Fruit fly (Drosophila melanogaster) Kc167 (cell line): ENCODE measurements around the gene CG10237.

Experiments used
- Myc ChIP-seq: fragments of >200 bp; optimal IDR thresholded peaks from 2 replicates; lab custom pipeline; 2017; ENCODE audit warnings: missing external identifiers
- Sin3A ChIP-seq: fragments of >200 bp; optimal IDR thresholded peaks from 2 replicates; lab custom pipeline; 2018; ENCODE audit warnings: missing external identifiers
- h ChIP-seq: fragments of >200 bp; optimal IDR thresholded peaks from 3 replicates; lab custom pipeline; 2018; ENCODE audit warnings: missing external identifiers
- insv ChIP-seq: fragments of >200 bp; optimal IDR thresholded peaks from 3 replicates; lab custom pipeline; 2018; ENCODE audit warnings: missing external identifiers
- psq ChIP-seq: fragments of >200 bp; optimal IDR thresholded peaks from 2 replicates; lab custom pipeline; 2017; ENCODE audit warnings: missing external identifiers
- ttk ChIP-seq: sonication (Bioruptor generic); optimal IDR thresholded peaks from 2 replicates; lab custom pipeline; 2017; ENCODE audit warnings: missing external identifiers

CG10237 gene

dm6 chr2L:19414233-19414749 lies 28.2 kb downstream of the CG10237 start:
- no peak for TF ChIP-seq Sin3A (lab: Kevin White, UChicago)
- no peak for TF ChIP-seq Myc (lab: Kevin White, UChicago)
- no peak for TF ChIP-seq ttk (lab: Kevin White, UChicago)
- TF ChIP-seq psq = no peak
- no peak for TF ChIP-seq insv (lab: Kevin White, UChicago)
- no peak for TF ChIP-seq h (lab: Kevin White, UChicago)

dm6 chr2L:19413118-19413893 lies 29.2 kb downstream of the CG10237 start:
- TF ChIP-seq Myc (lab: Kevin White, UChicago) (no peak), Sin3A (lab: Kevin White, UChicago) (no peak), ttk (lab: Kevin White, UChicago) (no peak), psq (no peak), insv (lab: Kevin White, UChicago) (no peak), h (lab: Kevin White, UChicago) (no peak)

dm6 chr2L:19411966-19412365 lies 30.6 kb downstream of the CG10237 start:
- TF ChIP-seq Sin3A (lab: Kevin White, UChicago) (no peak), Myc (lab: Kevin White, UChicago) (no peak), ttk (lab: Kevin White, UChicago) (no peak), insv (lab: Kevin White, UChicago) (no peak), h (lab: Kevin White, UChicago) (no peak), psq (no peak)

- no peak for TF ChIP-seq insv (lab: Kevin White, UChicago)
- TF ChIP-seq Myc (lab: Kevin White, UChicago) = no peak
- TF ChIP-seq ttk (lab: Kevin White, UChicago) = no peak
- no peak for TF ChIP-seq psq
- no peak for TF ChIP-seq h (lab: Kevin White, UChicago)
- TF ChIP-seq Sin3A (lab: Kevin White, UChicago) = no peak
Measured at dm6 chr2L:19406419-19406818, 36.1 kb downstream of the CG10237 start.

dm6 chr2L:19405685-19406357 lies 36.7 kb downstream of the CG10237 start:
- no peak for TF ChIP-seq insv (lab: Kevin White, UChicago)
- no peak for TF ChIP-seq ttk (lab: Kevin White, UChicago)
- no peak for TF ChIP-seq Sin3A (lab: Kevin White, UChicago)
- TF ChIP-seq h (lab: Kevin White, UChicago) = no peak
- no peak for TF ChIP-seq psq
- no peak for TF ChIP-seq Myc (lab: Kevin White, UChicago)

- no peak for TF ChIP-seq psq
- no peak for TF ChIP-seq Sin3A (lab: Kevin White, UChicago)
- no peak for TF ChIP-seq ttk (lab: Kevin White, UChicago)
- TF ChIP-seq h (lab: Kevin White, UChicago) = no peak
- no peak for TF ChIP-seq insv (lab: Kevin White, UChicago)
- no peak for TF ChIP-seq Myc (lab: Kevin White, UChicago)
Measured at dm6 chr2L:19404804-19405203, 37.7 kb downstream of the CG10237 start.

dm6 chr2L:19403398-19403797 lies 39.1 kb downstream of the CG10237 start:
- no peak for TF ChIP-seq psq
- no peak for TF ChIP-seq Sin3A (lab: Kevin White, UChicago)
- TF ChIP-seq ttk (lab: Kevin White, UChicago) = no peak
- no peak for TF ChIP-seq insv (lab: Kevin White, UChicago)

dm6 chr2L:19402667-19403066 lies 39.9 kb downstream of the CG10237 start:
- TF ChIP-seq psq = no peak
- TF ChIP-seq Myc (lab: Kevin White, UChicago) = no peak
- TF ChIP-seq h (lab: Kevin White, UChicago) = no peak
- no peak for TF ChIP-seq Sin3A (lab: Kevin White, UChicago)
- TF ChIP-seq ttk (lab: Kevin White, UChicago) = no peak
- no peak for TF ChIP-seq insv (lab: Kevin White, UChicago)

dm6 chr2L:19401914-19402313 lies 40.6 kb downstream of the CG10237 start:
- TF ChIP-seq ttk (lab: Kevin White, UChicago) = no peak
- TF ChIP-seq psq = no peak
- TF ChIP-seq h (lab: Kevin White, UChicago) = no peak

- TF ChIP-seq ttk (lab: Kevin White, UChicago) = no peak
- TF ChIP-seq h (lab: Kevin White, UChicago) = no peak
- TF ChIP-seq psq = no peak
- no peak for TF ChIP-seq Sin3A (lab: Kevin White, UChicago)
- no peak for TF ChIP-seq Myc (lab: Kevin White, UChicago)
- TF ChIP-seq insv (lab: Kevin White, UChicago) = no peak
Measured at dm6 chr2L:19398317-19399234, 44.0 kb downstream of the CG10237 start, which contains the start of gene CG17544. Gene CG17544, minus strand, starts transcription at chr2L:19398493.
